Worm (Caenorhabditis elegans) whole organism, L1 larva: ENCODE results near the gene nac-1.

ENCODE experiments used
- ama-1 ChIP-seq: fragments of 150-350 bp; optimal IDR thresholded peaks from 2 replicates; lab custom pipeline; 2014
- efl-3 ChIP-seq: fragments of 200-800 bp; sonication (Bioruptor generic); optimal IDR thresholded peaks from 2 replicates; lab custom pipeline; 2018; ENCODE audit warnings: mild to moderate bottlenecking, missing genetic modification characterization, missing compliant biosample characterization
- elt-3 ChIP-seq, 6 experiments: fragments of 150-350 bp in 1 of 6; sonication (generic microtip); optimal IDR thresholded peaks; 2 replicates each; lab custom pipeline; 2017 to 2018; ENCODE audit warnings: missing biosample characterization in 6 of 6, missing genetic modification characterization in 6 of 6, inconsistent platforms in 1 of 6
- ets-5 ChIP-seq: fragments of 200-800 bp; sonication (Bioruptor generic); IDR thresholded peaks from 2 replicates; pipeline ENCODE4 v1.3.6; 2022; ENCODE audit warnings: missing genetic modification characterization, missing compliant biosample characterization
- lin-39 ChIP-seq: fragments of 150-350 bp; optimal IDR thresholded peaks from 2 replicates; lab custom pipeline; 2014; ENCODE audit warnings: missing biosample characterization, missing genetic modification reagents, missing genetic modification characterization
- nhr-11 ChIP-seq: fragments of 150-350 bp; optimal IDR thresholded peaks from 2 replicates; lab custom pipeline; 2014; ENCODE audit warnings: missing biosample characterization, missing genetic modification characterization
- nhr-77 ChIP-seq: fragments of 150-350 bp; optimal IDR thresholded peaks from 2 replicates; lab custom pipeline; 2014; ENCODE audit warnings: missing biosample characterization, missing genetic modification characterization
- snu-23 ChIP-seq: sonication (generic microtip); optimal IDR thresholded peaks from 2 replicates; lab custom pipeline; 2016; ENCODE audit warnings: missing genetic modification characterization, missing compliant biosample characterization
- xbp-1 ChIP-seq: sonication (generic microtip); optimal IDR thresholded peaks from 2 replicates; lab custom pipeline; 2016; ENCODE audit warnings: missing genetic modification characterization, missing compliant biosample characterization
- zag-1 ChIP-seq: fragments of 150-350 bp; optimal IDR thresholded peaks from 2 replicates; lab custom pipeline; 2014; ENCODE audit warnings: missing biosample characterization, missing genetic modification characterization
- ztf-11 ChIP-seq, 2 experiments: sonication (generic microtip); optimal IDR thresholded peaks; 2 replicates each; lab custom pipeline; 2016 to 2017; ENCODE audit warnings: missing genetic modification characterization in 2 of 2, missing biosample characterization in 1 of 2, missing compliant biosample characterization in 1 of 2

ce11 chrX:14928854-14929253 lies 33.9 kb downstream of the nac-1 start, which contains the start of gene ntr-2:
- no peak for TF ChIP-seq xbp-1 (tag; lab: Kevin White, UChicago)
- TF ChIP-seq snu-23 (GFP tag; lab: Kevin White, UChicago) = no peak
- no peak for TF ChIP-seq ztf-11 (tag; optimal IDR thresholded peaks at IDR 0.05; lab: Kevin White, UChicago)
- TF ChIP-seq ets-5 = no peak
- TF ChIP-seq zag-1 = no peak
- no peak for TF ChIP-seq nhr-11 (tag; lab: Kevin White, UChicago)
- no peak for TF ChIP-seq nhr-77 (tag; lab: Kevin White, UChicago)
- no peak for TF ChIP-seq lin-39 (tag; lab: Kevin White, UChicago)
- no peak for TF ChIP-seq efl-3 (GFP tag; lab: Kevin White, UChicago)
- TF ChIP-seq elt-3 (tag; optimal IDR thresholded peaks at IDR 0.05; lab: Kevin White, UChicago) = no peak
- no peak for TF ChIP-seq ama-1 (lab: Kevin White, UChicago)
